Worm (Caenorhabditis elegans): ENCODE results near the gene C06E4.1.

ce11 chrIV:7310410-7310809 is 27.4 kb downstream of the C06E4.1 start, which contains the start of gene grl-4:
- TF ChIP-seq tbx-9 (tag; optimal IDR thresholded peaks at IDR 0.05; ENCODE audit: borderline replicate concordance), result no peak
- TF ChIP-seq ama-1 (optimal IDR thresholded peaks at IDR 0.05), result no peak
- no peak for TF ChIP-seq ama-1 (GFP tag; optimal IDR thresholded peaks at IDR 0.05)
- TF ChIP-seq athp-1 (tag; optimal IDR thresholded peaks at IDR 0.05), result no peak
- TF ChIP-seq akir-1 (GFP tag; optimal IDR thresholded peaks at IDR 0.05), result no peak
- TF ChIP-seq rec-8 (tag; optimal IDR thresholded peaks at IDR 0.05), result no peak
- no peak for TF ChIP-seq hrde-1 (tag; optimal IDR thresholded peaks at IDR 0.05; ENCODE audit: borderline replicate concordance)
- TF ChIP-seq hmg-1.2 (GFP tag; IDR thresholded peaks at IDR 0.05), result no peak
- TF ChIP-seq unc-130 (GFP tag; optimal IDR thresholded peaks at IDR 0.05), result no peak
- TF ChIP-seq nhr-179 (tag; optimal IDR thresholded peaks at IDR 0.05), result no peak
- no peak for TF ChIP-seq F55B11.4 (tag; optimal IDR thresholded peaks at IDR 0.05; ENCODE audit: borderline replicate concordance, insufficient read depth)
- no peak for TF ChIP-seq chd-7 (tag; optimal IDR thresholded peaks at IDR 0.05)
